Worm (Caenorhabditis elegans): ENCODE results near the gene T27A8.3.

ce11 chrX:16082024-16082423, 19.5 kb downstream of the T27A8.3 start, which contains the start of gene idpp-14:
- TF ChIP-seq nfya-1 (tag; optimal IDR thresholded peaks at IDR 0.05; ENCODE audit: borderline replicate concordance, insufficient read depth): no peak
- no peak for TF ChIP-seq C17E4.6 (GFP tag; IDR thresholded peaks at IDR 0.05)
- TF ChIP-seq sea-2 (GFP tag; IDR thresholded peaks at IDR 0.05): no peak
- no peak for TF ChIP-seq ztf-22 (GFP tag; optimal IDR thresholded peaks at IDR 0.05)
- TF ChIP-seq unc-62 (GFP tag; optimal IDR thresholded peaks at IDR 0.05): no peak
- no peak for TF ChIP-seq sdz-38 (tag; optimal IDR thresholded peaks at IDR 0.05)
- TF ChIP-seq nfyb-1 (GFP tag; IDR thresholded peaks at IDR 0.05): no peak
- TF ChIP-seq gei-17 (GFP tag; optimal IDR thresholded peaks at IDR 0.05): no peak
